Worm (Caenorhabditis elegans) whole organism, early embryonic: Measurements from ENCODE around the gene E02H4.4.

Experiments used
- B0310.2 ChIP-seq: sonication (generic microtip); optimal IDR thresholded peaks from 2 replicates; lab custom pipeline; 2016; ENCODE audit warnings: mild to moderate bottlenecking, missing genetic modification characterization, missing compliant biosample characterization
- F13C5.2 ChIP-seq: sonication (generic microtip); optimal IDR thresholded peaks from 2 replicates; lab custom pipeline; 2017; ENCODE audit warnings: mild to moderate bottlenecking, missing genetic modification characterization, inconsistent platforms, missing compliant biosample characterization
- aly-1 ChIP-seq: sonication (generic microtip); optimal IDR thresholded peaks from 2 replicates; lab custom pipeline; 2016; ENCODE audit warnings: missing genetic modification characterization, missing compliant biosample characterization
- ama-1 ChIP-seq: fragments of 150-350 bp; optimal IDR thresholded peaks from 2 replicates; lab custom pipeline; 2014
- ceh-13 ChIP-seq: fragments of 200-800 bp; sonication (Bioruptor generic); optimal IDR thresholded peaks from 2 replicates; lab custom pipeline; 2018; ENCODE audit warnings: mild to moderate bottlenecking, missing genetic modification characterization, missing compliant biosample characterization
- ceh-36 ChIP-seq: sonication (generic microtip); optimal IDR thresholded peaks from 2 replicates; lab custom pipeline; 2016; ENCODE audit warnings: missing genetic modification characterization, inconsistent platforms, missing compliant biosample characterization
- ets-7 ChIP-seq: sonication (generic microtip); optimal IDR thresholded peaks from 2 replicates; lab custom pipeline; 2016; ENCODE audit warnings: missing genotype, missing genetic modification characterization, missing compliant biosample characterization
- flt-1 ChIP-seq: fragments of 200-800 bp; sonication (Bioruptor generic); IDR thresholded peaks from 2 replicates; pipeline ENCODE4 v1.3.6; 2022; ENCODE audit warnings: missing genetic modification characterization, missing compliant biosample characterization
- hmbx-1 ChIP-seq: sonication (generic microtip); optimal IDR thresholded peaks from 2 replicates; lab custom pipeline; 2016; ENCODE audit warnings: mild to moderate bottlenecking, missing genetic modification characterization, missing compliant biosample characterization
- hmg-4 ChIP-seq: fragments of 200-800 bp; sonication (Bioruptor generic); optimal IDR thresholded peaks from 2 replicates; lab custom pipeline; 2018; ENCODE audit warnings: mild to moderate bottlenecking, missing genetic modification characterization, missing compliant biosample characterization
- hnd-1 ChIP-seq: sonication (generic microtip); optimal IDR thresholded peaks from 2 replicates; lab custom pipeline; 2016; ENCODE audit warnings: missing genetic modification characterization, missing compliant biosample characterization
- pes-1 ChIP-seq: fragments of 200-800 bp; sonication (Bioruptor generic); IDR thresholded peaks from 2 replicates; pipeline ENCODE4 v1.3.6; 2022; ENCODE audit warnings: missing genetic modification reagents, missing genetic modification characterization, missing compliant biosample characterization
- scrt-1 ChIP-seq: fragments of 200-800 bp; sonication (Bioruptor generic); IDR thresholded peaks from 2 replicates; pipeline ENCODE4 v1.3.6; 2022; ENCODE audit warnings: missing genetic modification characterization, missing compliant biosample characterization
- sea-1 ChIP-seq: fragments of 200-800 bp; sonication (Bioruptor generic); conservative IDR thresholded peaks from 2 replicates; pipeline ENCODE4 v1.3.6; 2022; ENCODE audit warnings: missing genetic modification characterization, missing compliant biosample characterization
- tbx-11 ChIP-seq: fragments of 200-800 bp; sonication (Bioruptor generic); IDR thresholded peaks from 2 replicates; pipeline ENCODE4 v1.3.6; 2022; ENCODE audit warnings: missing genetic modification characterization, missing compliant biosample characterization
- tbx-37 ChIP-seq: fragments of 200-800 bp; sonication (Bioruptor generic); conservative IDR thresholded peaks from 2 replicates; pipeline ENCODE4 v1.3.6; 2022; ENCODE audit warnings: missing genetic modification reagents, missing genetic modification characterization, missing compliant biosample characterization
- tra-4 ChIP-seq: sonication (generic microtip); optimal IDR thresholded peaks from 2 replicates; lab custom pipeline; 2017; ENCODE audit warnings: missing genetic modification characterization, missing compliant biosample characterization

Gene E02H4.4

ce11 chrX:14234366-14234765 is 23.4 kb upstream of the E02H4.4 start, which contains the start of gene srg-36:
Gene srg-36 (minus strand): TSS chrX:14234466.
- TF ChIP-seq sea-1 (GFP tag; lab: Robert Waterston, UW) (no peak), ceh-36 (tag; lab: Kevin White, UChicago) (no peak)

DNA sequence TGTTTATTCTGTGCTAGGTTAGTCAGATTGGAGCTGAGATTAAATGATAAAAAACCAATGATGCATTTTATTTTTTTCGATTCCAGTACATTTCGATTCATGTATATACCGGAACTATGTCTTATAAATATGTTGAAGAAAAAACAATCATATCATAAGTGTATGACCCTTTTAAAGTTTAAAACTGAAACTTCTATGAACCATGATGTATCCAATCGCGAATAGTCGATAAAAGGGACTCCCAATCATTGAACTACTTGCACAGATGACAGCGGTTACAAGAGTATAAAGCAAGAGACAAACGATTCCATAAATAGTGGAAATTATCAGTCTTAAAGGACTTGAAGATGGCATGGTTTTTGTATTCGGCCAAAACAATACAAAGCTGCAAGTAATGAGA is 22.8 kb upstream of the E02H4.4 start, which contains the start of gene srg-37:
srg-37 (minus strand) TSS at position 101 of the 400 bp plus-strand sequence.
- TF ChIP-seq B0310.2 (tag; lab: Kevin White, UChicago) (no peak), tbx-11 (GFP tag; lab: Robert Waterston, UW) (no peak), ceh-36 (tag; lab: Kevin White, UChicago) (no peak)

DNA sequence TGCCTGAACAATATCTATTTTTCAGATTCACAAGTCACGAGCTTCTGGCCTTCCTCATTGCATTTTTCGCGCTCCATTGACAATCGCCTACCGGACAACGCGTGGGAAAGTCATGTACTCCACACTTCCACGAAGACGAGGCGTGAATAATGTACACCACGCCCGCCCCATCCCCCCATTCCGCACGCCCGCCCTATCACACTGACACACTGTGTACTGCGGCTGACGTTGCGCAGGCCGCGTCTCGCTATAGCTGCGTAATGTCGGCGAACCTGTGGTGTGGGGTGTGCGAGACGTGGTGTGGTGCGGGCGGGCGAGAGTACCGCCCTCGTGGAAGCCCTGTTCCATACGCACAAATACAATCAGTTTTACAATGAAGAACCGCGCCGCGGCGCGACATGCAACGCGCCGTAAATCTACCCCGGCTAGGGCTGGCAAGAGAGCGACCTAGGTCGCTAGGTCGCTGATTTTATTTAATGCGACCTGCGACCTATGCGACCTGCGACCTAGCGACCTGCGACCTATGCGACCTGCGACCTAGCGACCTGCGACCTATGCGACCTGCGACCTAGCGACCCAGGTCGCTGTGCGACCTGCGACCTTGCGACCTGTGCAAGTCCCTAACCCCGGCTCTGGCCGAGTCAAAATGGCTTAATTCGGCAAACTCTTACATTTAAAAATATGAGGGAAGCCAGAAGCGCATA is 21.5 kb upstream of the E02H4.4 start:
- TF ChIP-seq B0310.2 (tag; lab: Kevin White, UChicago) (no peak), F13C5.2 (tag; lab: Kevin White, UChicago) (no peak), tbx-37 (GFP tag; lab: Robert Waterston, UW) (no peak), pes-1 (GFP tag; lab: Robert Waterston, UW) (no peak), flt-1 (GFP tag; lab: Robert Waterston, UW) (no peak), sea-1 (GFP tag; lab: Robert Waterston, UW) (no peak), tra-4 (tag; lab: Kevin White, UChicago) (no peak), ama-1 (lab: Kevin White, UChicago) (no peak), hnd-1 (tag; lab: Kevin White, UChicago) (no peak), ets-7 (no peak), scrt-1 (GFP tag; lab: Robert Waterston, UW) (no peak), ceh-36 (tag; lab: Kevin White, UChicago) (no peak), tbx-11 (GFP tag; lab: Robert Waterston, UW) (no peak)

- TF ChIP-seq ets-7 (no peak), aly-1 (no peak), ceh-13 (GFP tag; lab: Kevin White, UChicago) (no peak), sea-1 (GFP tag; lab: Robert Waterston, UW) (no peak), pes-1 (GFP tag; lab: Robert Waterston, UW) (no peak), flt-1 (GFP tag; lab: Robert Waterston, UW) (no peak), tbx-11 (GFP tag; lab: Robert Waterston, UW) (no peak), hmbx-1 (no peak), B0310.2 (tag; lab: Kevin White, UChicago) (no peak), ama-1 (lab: Kevin White, UChicago) (no peak), tbx-37 (GFP tag; lab: Robert Waterston, UW) (no peak), hnd-1 (tag; lab: Kevin White, UChicago) (no peak), tra-4 (tag; lab: Kevin White, UChicago) (no peak), scrt-1 (GFP tag; lab: Robert Waterston, UW) (no peak), F13C5.2 (tag; lab: Kevin White, UChicago) (no peak), hmg-4 (GFP tag; lab: Kevin White, UChicago) (no peak), ceh-36 (tag; lab: Kevin White, UChicago) (no peak)
Measured at ce11 chrX:14238291-14238758, 19.4 kb upstream of the E02H4.4 start, which contains the start of gene K04C1.2. Gene K04C1.2 (plus strand): TSS chrX:14238708.

ce11 chrX:14240205-14240604 is 17.6 kb upstream of the E02H4.4 start:
- no peak for TF ChIP-seq pes-1 (GFP tag; lab: Robert Waterston, UW)
- no peak for TF ChIP-seq ceh-13 (GFP tag; lab: Kevin White, UChicago)
- TF ChIP-seq B0310.2 (tag; lab: Kevin White, UChicago): no peak

DNA sequence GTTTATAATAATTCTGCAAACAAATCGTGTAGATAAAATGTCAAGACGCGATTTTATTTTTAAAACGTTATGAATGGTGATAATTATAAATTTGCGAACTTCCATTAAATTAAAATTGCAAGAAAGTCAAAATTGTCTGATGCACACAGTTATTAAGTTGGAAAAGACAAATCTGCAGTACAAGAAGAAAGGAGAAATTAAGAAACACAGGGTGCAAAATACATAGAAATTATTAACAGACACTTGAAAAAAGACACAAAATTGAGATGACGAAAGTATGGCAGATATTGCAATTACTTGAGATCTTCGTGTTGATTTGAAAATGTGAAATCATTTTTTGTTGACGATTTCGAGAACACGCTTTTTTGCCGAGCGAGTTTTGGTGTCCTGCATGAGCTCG is 16.2 kb upstream of the E02H4.4 start:
- no peak for TF ChIP-seq tbx-11 (GFP tag; lab: Robert Waterston, UW)

DNA sequence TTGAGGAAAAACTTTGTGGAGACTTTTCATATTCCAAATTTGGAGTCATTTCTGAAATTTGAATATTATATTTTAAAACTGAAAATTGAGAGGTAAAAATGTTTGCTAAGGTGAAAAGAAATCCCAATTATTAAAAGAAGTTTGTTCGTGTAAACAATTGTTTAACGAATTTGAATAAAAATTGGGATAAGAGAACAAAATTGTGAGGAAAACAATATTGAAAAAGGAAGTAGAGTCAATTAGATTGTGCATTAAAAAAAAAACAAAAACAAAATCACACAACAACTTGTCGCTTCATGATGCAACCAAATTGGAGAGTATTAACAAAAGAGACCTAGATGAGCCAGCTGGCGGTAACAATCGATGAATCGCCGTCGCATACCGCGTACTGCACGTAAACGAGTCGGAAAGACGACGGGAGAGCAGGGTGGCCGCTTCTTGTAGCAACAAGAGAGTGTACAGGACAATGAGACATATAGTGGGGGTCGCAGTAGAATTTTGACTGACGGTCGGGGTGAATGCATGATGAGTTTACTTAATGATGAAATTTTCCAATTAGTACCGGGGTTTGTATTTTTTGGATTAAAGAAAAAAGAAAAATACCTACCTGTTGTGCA is 14.3 kb upstream of the E02H4.4 start, which contains the start of gene K04C1.3:
K04C1.3 (minus strand) TSS at position 51 of the 617 bp plus-strand sequence.
- TF ChIP-seq ets-7 (no peak), aly-1 (no peak), sea-1 (GFP tag; lab: Robert Waterston, UW) (no peak), tra-4 (tag; lab: Kevin White, UChicago) (no peak), ama-1 (lab: Kevin White, UChicago) (no peak), ceh-13 (GFP tag; lab: Kevin White, UChicago) (no peak), B0310.2 (tag; lab: Kevin White, UChicago) (no peak), scrt-1 (GFP tag; lab: Robert Waterston, UW) (no peak), hmbx-1 (no peak), ceh-36 (tag; lab: Kevin White, UChicago) (no peak), flt-1 (GFP tag; lab: Robert Waterston, UW) (no peak), F13C5.2 (tag; lab: Kevin White, UChicago) (no peak), hnd-1 (tag; lab: Kevin White, UChicago) (no peak), tbx-11 (GFP tag; lab: Robert Waterston, UW) (no peak), hmg-4 (GFP tag; lab: Kevin White, UChicago) (no peak), pes-1 (GFP tag; lab: Robert Waterston, UW) (no peak)
